Worm (Caenorhabditis elegans) whole organism, young adult: ENCODE results near the gene clc-26.
A peak's percentile ranks its signal among the peaks of the same experiment; 100 is the strongest.

Experiments
- B0019.2 ChIP-seq: fragments of 200-800 bp; sonication (Bioruptor generic); conservative IDR thresholded peaks from 2 replicates; pipeline ENCODE4 v1.3.6; 2022; ENCODE audit warnings: missing genetic modification reagents, missing genetic modification characterization, missing compliant biosample characterization
- B0035.1 ChIP-seq: sonication (generic microtip); optimal IDR thresholded peaks from 2 replicates; lab custom pipeline; 2016; ENCODE audit warnings: missing genetic modification characterization, mild to moderate bottlenecking, missing compliant biosample characterization, missing genotype, missing genetic modification reagents
- B0336.3 ChIP-seq: fragments of 200-800 bp; sonication (Bioruptor generic); IDR thresholded peaks from 2 replicates; pipeline ENCODE4 v1.3.6; 2022; ENCODE audit warnings: missing genetic modification characterization, missing compliant biosample characterization
- C06A6.2 ChIP-seq: fragments of 200-800 bp; sonication (Bioruptor generic); conservative IDR thresholded peaks from 2 replicates; pipeline ENCODE4 v1.3.6; 2022; ENCODE audit warnings: missing genetic modification characterization, missing compliant biosample characterization
- F22D6.2 ChIP-seq: sonication (generic microtip); optimal IDR thresholded peaks from 2 replicates; lab custom pipeline; 2016; ENCODE audit warnings: mild to moderate bottlenecking, missing genetic modification characterization, missing compliant biosample characterization
- F33H1.4 ChIP-seq: fragments of 200-800 bp; sonication (Bioruptor generic); IDR thresholded peaks from 2 replicates; pipeline ENCODE4 v1.3.6; 2022; ENCODE audit warnings: missing genetic modification reagents, missing genetic modification characterization, missing compliant biosample characterization
- F37B4.10 ChIP-seq: fragments of 200-800 bp; sonication (Bioruptor generic); IDR thresholded peaks from 2 replicates; pipeline ENCODE4 v1.3.6; 2022; ENCODE audit warnings: missing genetic modification characterization, missing compliant biosample characterization
- F39B2.1 ChIP-seq: fragments of 200-800 bp; sonication (Bioruptor generic); IDR thresholded peaks from 2 replicates; pipeline ENCODE4 v1.3.6; 2022; ENCODE audit warnings: missing genetic modification reagents, missing genetic modification characterization, missing compliant biosample characterization
- F57A8.1 ChIP-seq: fragments of 200-800 bp; sonication (Bioruptor generic); optimal IDR thresholded peaks from 2 replicates; lab custom pipeline; 2018; ENCODE audit warnings: mild to moderate bottlenecking, missing genetic modification characterization, moderate library complexity, missing compliant biosample characterization
- ZK185.1 ChIP-seq: sonication (generic microtip); optimal IDR thresholded peaks from 2 replicates; lab custom pipeline; 2016; ENCODE audit warnings: mild to moderate bottlenecking, missing genetic modification characterization, missing compliant biosample characterization; ENCODE audit not compliant: poor library complexity, severe bottlenecking
- akir-1 ChIP-seq: fragments of 200-800 bp; sonication (Bioruptor generic); optimal IDR thresholded peaks from 2 replicates; lab custom pipeline; 2018; ENCODE audit warnings: mild to moderate bottlenecking, missing genetic modification characterization, moderate library complexity, missing compliant biosample characterization
- aptf-2 ChIP-seq: fragments of 200-800 bp; sonication (Bioruptor generic); conservative IDR thresholded peaks from 2 replicates; pipeline ENCODE4 v1.3.6; 2022; ENCODE audit warnings: missing genetic modification reagents, missing genetic modification characterization, missing compliant biosample characterization
- aptf-3 ChIP-seq: fragments of 200-800 bp; sonication (Bioruptor generic); IDR thresholded peaks from 2 replicates; pipeline ENCODE4 v1.3.6; 2022; ENCODE audit warnings: missing genetic modification characterization, missing compliant biosample characterization
- athp-1 ChIP-seq: sonication (generic microtip); optimal IDR thresholded peaks from 2 replicates; lab custom pipeline; 2017; ENCODE audit warnings: mild to moderate bottlenecking, missing genetic modification characterization, missing compliant biosample characterization
- ccch-3 ChIP-seq: fragments of 200-800 bp; sonication (Bioruptor generic); optimal IDR thresholded peaks from 2 replicates; lab custom pipeline; 2018; ENCODE audit warnings: mild to moderate bottlenecking, missing genetic modification characterization, missing compliant biosample characterization
- ceh-79 ChIP-seq: sonication (generic microtip); optimal IDR thresholded peaks from 2 replicates; lab custom pipeline; 2017; ENCODE audit warnings: mild to moderate bottlenecking, missing genetic modification characterization, missing compliant biosample characterization
- dpff-1 ChIP-seq: sonication (generic microtip); optimal IDR thresholded peaks from 2 replicates; lab custom pipeline; 2017; ENCODE audit warnings: mild to moderate bottlenecking, missing genetic modification characterization, missing compliant biosample characterization
- efl-1 ChIP-seq: fragments of 150-350 bp; optimal IDR thresholded peaks from 2 replicates; lab custom pipeline; 2014; ENCODE audit warnings: missing biosample characterization, missing genetic modification reagents, missing genetic modification characterization
- egl-44 ChIP-seq: fragments of 200-800 bp; sonication (Bioruptor generic); IDR thresholded peaks from 2 replicates; pipeline ENCODE4 v1.3.6; 2022; ENCODE audit warnings: missing genetic modification reagents, missing genetic modification characterization, missing compliant biosample characterization
- egrh-3 ChIP-seq: fragments of 200-800 bp; sonication (Bioruptor generic); IDR thresholded peaks from 2 replicates; pipeline ENCODE4 v1.3.6; 2022; ENCODE audit warnings: missing genetic modification reagents, missing genetic modification characterization, missing compliant biosample characterization
- him-1 ChIP-seq: sonication (generic microtip); optimal IDR thresholded peaks from 2 replicates; lab custom pipeline; 2016; ENCODE audit warnings: missing genotype, missing genetic modification reagents, missing genetic modification characterization, missing compliant biosample characterization
- hmg-20 ChIP-seq: fragments of 200-800 bp; sonication (Bioruptor generic); IDR thresholded peaks from 2 replicates; pipeline ENCODE4 v1.3.6; 2022; ENCODE audit warnings: missing genetic modification reagents, missing genetic modification characterization, missing compliant biosample characterization
- hrde-1 ChIP-seq: sonication (generic microtip); optimal IDR thresholded peaks from 2 replicates; lab custom pipeline; 2016; ENCODE audit warnings: missing genetic modification characterization, mild to moderate bottlenecking, missing compliant biosample characterization, moderate library complexity, missing genotype, missing genetic modification reagents, borderline replicate concordance
- hsf-1 ChIP-seq: fragments of 200-800 bp; sonication (Bioruptor generic); IDR thresholded peaks from 2 replicates; pipeline ENCODE4 v1.3.6; 2022; ENCODE audit warnings: missing genetic modification reagents, missing genetic modification characterization, missing compliant biosample characterization
- let-607 ChIP-seq, 2 experiments: fragments of 200-800 bp in 1 of 2; sonication (Bioruptor generic) in 1 of 2; sonication (generic microtip) in 1 of 2; optimal IDR thresholded peaks; 2 replicates each; lab custom pipeline; 2016 to 2018; ENCODE audit warnings: mild to moderate bottlenecking in 2 of 2, missing compliant biosample characterization in 2 of 2, missing genetic modification characterization in 2 of 2, moderate library complexity in 2 of 2, missing genotype in 1 of 2
- lin-26 ChIP-seq: fragments of 200-800 bp; sonication (Bioruptor generic); IDR thresholded peaks from 2 replicates; pipeline ENCODE4 v1.3.6; 2022; ENCODE audit warnings: missing genetic modification reagents, missing genetic modification characterization, missing compliant biosample characterization
- lin-40 ChIP-seq: sonication (generic microtip); optimal IDR thresholded peaks from 2 replicates; lab custom pipeline; 2016; ENCODE audit warnings: missing genetic modification characterization, mild to moderate bottlenecking, missing compliant biosample characterization, missing genotype, missing genetic modification reagents
- lin-54 ChIP-seq: fragments of 200-800 bp; sonication (Bioruptor generic); optimal IDR thresholded peaks from 2 replicates; lab custom pipeline; 2018; ENCODE audit warnings: mild to moderate bottlenecking, missing genetic modification characterization, missing compliant biosample characterization
- lsl-1 ChIP-seq: fragments of 200-800 bp; sonication (Bioruptor generic); optimal IDR thresholded peaks from 2 replicates; lab custom pipeline; 2018; ENCODE audit warnings: mild to moderate bottlenecking, missing genetic modification characterization, moderate library complexity, missing compliant biosample characterization
- madf-3 ChIP-seq: fragments of 200-800 bp; sonication (Bioruptor generic); IDR thresholded peaks from 2 replicates; pipeline ENCODE4 v1.3.6; 2022; ENCODE audit warnings: missing genetic modification reagents, missing genetic modification characterization, missing compliant biosample characterization
- madf-6 ChIP-seq: fragments of 200-800 bp; sonication (Bioruptor generic); IDR thresholded peaks from 2 replicates; pipeline ENCODE4 v1.3.6; 2022; ENCODE audit warnings: missing genetic modification reagents, missing genetic modification characterization, missing compliant biosample characterization
- mes-4 ChIP-seq: sonication (generic microtip); optimal IDR thresholded peaks from 2 replicates; lab custom pipeline; 2016; ENCODE audit warnings: missing genotype, missing genetic modification characterization, missing compliant biosample characterization
- mxl-1 ChIP-seq: sonication (generic microtip); optimal IDR thresholded peaks from 2 replicates; lab custom pipeline; 2016; ENCODE audit warnings: missing genetic modification characterization, missing compliant biosample characterization
- nfya-1 ChIP-seq: sonication (generic microtip); optimal IDR thresholded peaks from 2 replicates; lab custom pipeline; 2017; ENCODE audit warnings: antibody characterized with exemption, missing compliant biosample characterization, missing genetic modification characterization, borderline replicate concordance; ENCODE audit not compliant: insufficient read depth
- nhr-120 ChIP-seq: fragments of 200-800 bp; sonication (Bioruptor generic); IDR thresholded peaks from 2 replicates; pipeline ENCODE4 v1.3.6; 2022; ENCODE audit warnings: missing genetic modification characterization, missing compliant biosample characterization
- nhr-179 ChIP-seq: sonication (generic microtip); optimal IDR thresholded peaks from 2 replicates; lab custom pipeline; 2016; ENCODE audit warnings: mild to moderate bottlenecking, missing genetic modification characterization, missing compliant biosample characterization
- nhr-80 ChIP-seq: sonication (generic microtip); optimal IDR thresholded peaks from 2 replicates; lab custom pipeline; 2016; ENCODE audit warnings: missing genetic modification characterization, missing compliant biosample characterization
- nhr-90 ChIP-seq: sonication (generic microtip); optimal IDR thresholded peaks from 2 replicates; lab custom pipeline; 2016; ENCODE audit warnings: missing genotype, mild to moderate bottlenecking, missing genetic modification characterization, missing compliant biosample characterization
- pha-4 ChIP-seq: fragments of 150-350 bp; sonication (generic microtip); optimal IDR thresholded peaks from 2 replicates; lab custom pipeline; 2014; ENCODE audit warnings: missing biosample characterization, missing genetic modification reagents, missing genetic modification characterization
- rcor-1 ChIP-seq: fragments of 200-800 bp; sonication (Bioruptor generic); IDR thresholded peaks from 2 replicates; pipeline ENCODE4 v1.3.6; 2022; ENCODE audit warnings: missing genetic modification reagents, missing genetic modification characterization, missing compliant biosample characterization
- repo-1 ChIP-seq: sonication (generic microtip); optimal IDR thresholded peaks from 2 replicates; lab custom pipeline; 2017; ENCODE audit warnings: mild to moderate bottlenecking, missing genetic modification characterization, missing compliant biosample characterization
- rpc-1 ChIP-seq, 2 experiments: fragments of 150-350 bp in 1 of 2; sonication (generic microtip) in 1 of 2; optimal IDR thresholded peaks; 2 replicates each; lab custom pipeline; 2014 to 2018; ENCODE audit warnings: missing biosample characterization in 1 of 2, missing genetic modification characterization in 1 of 2, missing genetic modification reagents in 1 of 2, missing genotype in 1 of 2
- sea-2 ChIP-seq: fragments of 200-800 bp; sonication (Bioruptor generic); IDR thresholded peaks from 2 replicates; pipeline ENCODE4 v1.3.6; 2022; ENCODE audit warnings: missing genetic modification characterization, missing compliant biosample characterization
- tbp1 ChIP-seq: fragments of 200-800 bp; sonication (Bioruptor generic); optimal IDR thresholded peaks from 2 replicates; lab custom pipeline; 2018; ENCODE audit warnings: mild to moderate bottlenecking, missing genetic modification characterization, missing compliant biosample characterization
- unc-130 ChIP-seq: sonication (generic microtip); optimal IDR thresholded peaks from 2 replicates; lab custom pipeline; 2016; ENCODE audit warnings: missing genetic modification reagents, missing genetic modification characterization, missing compliant biosample characterization
- xnd-1 ChIP-seq: sonication (generic microtip); optimal IDR thresholded peaks from 2 replicates; lab custom pipeline; 2016; ENCODE audit warnings: missing genotype, missing genetic modification reagents, missing genetic modification characterization, missing compliant biosample characterization
- zfh-2 ChIP-seq: fragments of 200-800 bp; sonication (Bioruptor generic); conservative IDR thresholded peaks from 2 replicates; pipeline ENCODE4 v1.3.6; 2022; ENCODE audit warnings: missing genetic modification reagents, missing genetic modification characterization, missing compliant biosample characterization
- ztf-6 ChIP-seq: fragments of 200-800 bp; sonication (Bioruptor generic); IDR thresholded peaks from 2 replicates; pipeline ENCODE4 v1.3.6; 2022; ENCODE audit warnings: missing genetic modification reagents, missing genetic modification characterization, missing compliant biosample characterization

Gene clc-26

ce11 chrIII:1030965-1031364, at the start of gene clc-26, which contains the start of gene E_BE45912.2:
TSS of gene clc-26 (minus strand) at chrIII:1031065.
TSS of gene E_BE45912.2 (minus strand) at chrIII:1031103.
- TF ChIP-seq B0035.1 (tag; lab: Kevin White, UChicago) (no peak), ZK185.1 (tag; lab: Kevin White, UChicago) (no peak), F39B2.1 (GFP tag; lab: Robert Waterston, UW) (no peak), nhr-120 (GFP tag; lab: Robert Waterston, UW) (no peak), hrde-1 (no peak), let-607 (tag; optimal IDR thresholded peaks at IDR 0.05; lab: Kevin White, UChicago) (no peak)

DNA sequence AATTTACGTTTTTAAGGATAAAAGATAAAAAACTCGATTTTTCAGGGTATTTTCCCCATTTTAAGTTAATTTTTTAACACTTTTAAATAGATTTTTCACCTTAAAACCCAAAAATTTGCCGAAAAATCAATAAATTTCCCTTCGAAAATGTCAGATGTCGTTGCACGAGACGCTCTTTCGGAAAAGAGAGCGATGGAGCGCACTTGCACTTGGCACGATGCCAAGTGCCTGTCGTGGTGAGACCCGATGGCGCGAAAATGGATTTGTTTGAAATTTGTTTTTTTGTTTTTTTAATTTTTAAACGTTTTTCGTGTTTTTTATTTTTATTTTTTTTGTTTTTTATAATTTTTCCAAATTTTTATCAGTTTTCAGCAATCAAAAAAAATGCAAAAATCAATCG, 49.7 kb upstream of the clc-26 start, which contains the start of the genes rab-18 and kbp-4:
Gene rab-18, minus strand, starts transcription at position 240 of the 400 bp plus-strand sequence.
Gene kbp-4, plus strand, starts transcription at position 366 of the 400 bp plus-strand sequence.
- TF ChIP-seq dpff-1 (tag; lab: Kevin White, UChicago): no peak
- peak; percentile 60 for TF ChIP-seq unc-130 (GFP tag; lab: Kevin White, UChicago)
- TF ChIP-seq aptf-3 (GFP tag; lab: Robert Waterston, UW): no peak
- peak; percentile 98 for TF ChIP-seq lin-54 (GFP tag; lab: Kevin White, UChicago)
- TF ChIP-seq xnd-1 (tag; lab: Kevin White, UChicago): peak; percentile 68
- TF ChIP-seq F33H1.4 (GFP tag; lab: Robert Waterston, UW): peak; percentile 99
- TF ChIP-seq mxl-1 (tag; lab: Kevin White, UChicago): no peak
- no peak for TF ChIP-seq F57A8.1 (GFP tag; lab: Kevin White, UChicago)
- TF ChIP-seq sea-2: no peak
- peak; percentile 90 for TF ChIP-seq rcor-1 (GFP tag; lab: Robert Waterston, UW)
- TF ChIP-seq pha-4 (tag; lab: Kevin White, UChicago): peak; percentile 98
- no peak for TF ChIP-seq F22D6.2 (tag; lab: Kevin White, UChicago)
- TF ChIP-seq lin-40: peak; percentile 89
- no peak for TF ChIP-seq him-1
- peak; percentile 58 for TF ChIP-seq nhr-80 (tag; lab: Kevin White, UChicago)
- peak; percentile 81 for TF ChIP-seq B0019.2 (GFP tag; lab: Robert Waterston, UW)
- TF ChIP-seq aptf-2 (GFP tag; lab: Robert Waterston, UW): no peak
- TF ChIP-seq lsl-1 (GFP tag; lab: Kevin White, UChicago): peak; percentile 78
- TF ChIP-seq hsf-1 (GFP tag; lab: Robert Waterston, UW): peak; percentile 74
- no peak for TF ChIP-seq rpc-1 (optimal IDR thresholded peaks at IDR 0.05; lab: Kevin White, UChicago)
- TF ChIP-seq rpc-1 (tag; optimal IDR thresholded peaks at IDR 0.05; lab: Kevin White, UChicago): no peak
- peak; percentile 63 for TF ChIP-seq zfh-2
- TF ChIP-seq nhr-179 (tag; lab: Kevin White, UChicago): no peak
- TF ChIP-seq B0336.3 (GFP tag; lab: Robert Waterston, UW): peak; percentile 81
- no peak for TF ChIP-seq F37B4.10 (GFP tag; lab: Robert Waterston, UW)
- TF ChIP-seq ceh-79 (tag; lab: Kevin White, UChicago): no peak
- TF ChIP-seq akir-1: no peak
- peak; percentile 94 for TF ChIP-seq madf-6 (GFP tag; lab: Robert Waterston, UW)
- TF ChIP-seq egrh-3: peak; percentile 62
- peak; percentile 69 for TF ChIP-seq C06A6.2 (GFP tag; lab: Robert Waterston, UW)
- TF ChIP-seq tbp1 (GFP tag; lab: Kevin White, UChicago): peak; percentile 74
- no peak for TF ChIP-seq nfya-1 (tag; lab: Kevin White, UChicago)
- peak; percentile 13 for TF ChIP-seq nhr-90
- peak; percentile 93 for TF ChIP-seq athp-1 (tag; lab: Kevin White, UChicago)
- peak; percentile 48 for TF ChIP-seq repo-1
- no peak for TF ChIP-seq ccch-3 (GFP tag; lab: Kevin White, UChicago)
- peak; percentile 97 for TF ChIP-seq efl-1 (GFP tag; lab: Kevin White, UChicago)
- peak; percentile 88 for TF ChIP-seq madf-3 (GFP tag; lab: Robert Waterston, UW)
- no peak for TF ChIP-seq hmg-20 (GFP tag; lab: Robert Waterston, UW)
- TF ChIP-seq lin-26 (GFP tag; lab: Robert Waterston, UW): no peak
- TF ChIP-seq ztf-6: 0 out of 2 replicates have a peak, but pooled peaks have one; percentile 48
- peak; percentile 69; the same call in 1 of the 2 replicates for TF ChIP-seq egl-44
- TF ChIP-seq mes-4: no peak
